Worm (Caenorhabditis elegans) whole organism, early embryonic: Measurements from ENCODE around the gene col-169.

ENCODE experiments used
- F13C5.2 ChIP-seq: sonication (generic microtip); optimal IDR thresholded peaks from 2 replicates; lab custom pipeline; 2017; ENCODE audit warnings: mild to moderate bottlenecking, missing genetic modification characterization, inconsistent platforms, missing compliant biosample characterization
- ceh-13 ChIP-seq: fragments of 200-800 bp; sonication (Bioruptor generic); optimal IDR thresholded peaks from 2 replicates; lab custom pipeline; 2018; ENCODE audit warnings: mild to moderate bottlenecking, missing genetic modification characterization, missing compliant biosample characterization

DNA sequence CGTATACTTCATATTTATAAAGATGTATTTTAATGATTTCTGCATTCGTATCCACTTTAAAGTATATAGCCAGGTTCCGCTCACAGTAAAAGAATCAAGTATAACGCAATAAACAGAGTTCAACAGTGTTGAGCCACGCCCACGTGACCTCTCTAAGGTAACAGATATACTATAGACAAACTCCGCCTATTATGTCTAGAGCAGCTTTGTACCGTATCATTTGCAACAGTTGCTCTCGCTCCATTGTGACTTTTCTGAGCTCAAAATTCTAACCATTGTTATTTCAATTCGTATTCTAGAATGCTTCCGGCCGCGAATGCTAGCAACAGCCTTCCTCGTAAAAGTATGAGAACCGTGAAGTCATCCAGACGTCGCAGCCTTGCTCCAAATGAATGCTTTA is 44.4 kb downstream of the col-169 start, which contains the start of gene C03B1.17:
- no peak for TF ChIP-seq ceh-13 (GFP tag; lab: Kevin White, UChicago)
- TF ChIP-seq F13C5.2 (tag; lab: Kevin White, UChicago): no peak
